Fruit fly (Drosophila melanogaster) whole organism, embryonic: ENCODE results near the gene Nt5b.
A peak's percentile ranks its signal among the peaks of the same experiment; 100 is the strongest.

Experiments used
- Blimp-1 ChIP-seq: fragments of 200-800 bp; sonication (Bioruptor generic); optimal IDR thresholded peaks from 3 replicates; lab custom pipeline; 2018; ENCODE audit warnings: missing biosample characterization, missing genetic modification characterization, mild to moderate bottlenecking, moderate library complexity, missing genetic modification reagents
- CG10959 ChIP-seq: fragments of 200-800 bp; sonication (Bioruptor generic); IDR thresholded peaks from 2 replicates; pipeline ENCODE4 v1.3.6; 2022; ENCODE audit warnings: missing biosample characterization, missing genetic modification characterization
- CG12659 ChIP-seq: fragments of 200-800 bp; sonication (Bioruptor generic); optimal IDR thresholded peaks from 3 replicates; lab custom pipeline; 2017; ENCODE audit warnings: mild to moderate bottlenecking, missing biosample characterization, missing genetic modification reagents, missing genetic modification characterization
- CG13624 ChIP-seq: fragments of 200-800 bp; sonication (Bioruptor generic); optimal IDR thresholded peaks from 2 replicates; lab custom pipeline; 2016; ENCODE audit warnings: missing biosample characterization, missing genetic modification characterization
- CG16815 ChIP-seq: fragments of 200-800 bp; sonication (Bioruptor generic); optimal IDR thresholded peaks from 3 replicates; lab custom pipeline; 2017; ENCODE audit warnings: missing biosample characterization, mild to moderate bottlenecking, missing genetic modification characterization
- CG2875 ChIP-seq: fragments of 200-800 bp; sonication (Bioruptor generic); optimal IDR thresholded peaks from 2 replicates; lab custom pipeline; 2017; ENCODE audit warnings: missing biosample characterization, mild to moderate bottlenecking, missing genetic modification characterization, missing genetic modification reagents
- CG32767 ChIP-seq: fragments of 200-800 bp; sonication (Bioruptor generic); IDR thresholded peaks from 2 replicates; pipeline ENCODE4 v1.3.6; 2022; ENCODE audit warnings: missing biosample characterization, missing genetic modification characterization
- CG4360 ChIP-seq: fragments of 200-800 bp; sonication (Bioruptor generic); IDR thresholded peaks from 2 replicates; pipeline ENCODE4 v1.3.6; 2022; ENCODE audit warnings: missing biosample characterization, missing genetic modification characterization
- CG7271 ChIP-seq: fragments of 200-800 bp; sonication (Bioruptor generic); optimal IDR thresholded peaks from 2 replicates; lab custom pipeline; 2018; ENCODE audit warnings: missing biosample characterization, mild to moderate bottlenecking, missing genetic modification characterization, moderate library complexity
- CG7786 ChIP-seq: fragments of 200-800 bp; sonication (Bioruptor generic); optimal IDR thresholded peaks from 2 replicates; lab custom pipeline; 2016; ENCODE audit warnings: missing biosample characterization, missing genetic modification characterization
- CG8281 ChIP-seq: fragments of 200-800 bp; sonication (Bioruptor generic); optimal IDR thresholded peaks from 2 replicates; lab custom pipeline; 2018; ENCODE audit warnings: missing biosample characterization, mild to moderate bottlenecking, missing genetic modification characterization, moderate library complexity
- CG8290 ChIP-seq, 3 experiments: fragments of 200-800 bp; sonication (Bioruptor generic); optimal IDR thresholded peaks; 2 replicates each; lab custom pipeline; 2016 to 2019; ENCODE audit warnings: missing biosample characterization in 3 of 3, missing genetic modification characterization in 3 of 3, mild to moderate bottlenecking in 2 of 3, moderate library complexity in 1 of 3
- CG8765 ChIP-seq: fragments of 200-800 bp; sonication (Bioruptor generic); IDR thresholded peaks from 2 replicates; pipeline ENCODE4 v1.3.6; 2022; ENCODE audit warnings: missing biosample characterization, missing genetic modification characterization
- CG9817 ChIP-seq: fragments of 200-800 bp; sonication (Bioruptor generic); optimal IDR thresholded peaks from 2 replicates; lab custom pipeline; 2018; ENCODE audit warnings: missing biosample characterization, mild to moderate bottlenecking, missing genetic modification characterization, moderate library complexity
- CG9932 ChIP-seq: fragments of 200-800 bp; sonication (Bioruptor generic); IDR thresholded peaks from 2 replicates; pipeline ENCODE4 v1.3.6; 2022; ENCODE audit warnings: missing biosample characterization, missing genetic modification characterization
- D19B ChIP-seq: fragments of 200-800 bp; sonication (Bioruptor generic); optimal IDR thresholded peaks from 2 replicates; lab custom pipeline; 2017; ENCODE audit warnings: missing biosample characterization, mild to moderate bottlenecking, missing genetic modification characterization
- Dbx ChIP-seq: fragments of 200-800 bp; sonication (Bioruptor generic); IDR thresholded peaks from 3 replicates; pipeline ENCODE4 v1.3.6; 2022; ENCODE audit warnings: missing biosample characterization, missing genetic modification characterization
- Dfd ChIP-seq, 2 experiments: fragments of >200 bp; optimal IDR thresholded peaks; 2 replicates each; lab custom pipeline; 2017; ENCODE audit warnings: missing biosample characterization in 2 of 2, missing genetic modification characterization in 2 of 2
- E2f1 ChIP-seq: fragments of 200-800 bp; sonication (Bioruptor generic); IDR thresholded peaks from 2 replicates; pipeline ENCODE4 v1.3.6; 2022; ENCODE audit warnings: missing biosample characterization, missing genetic modification characterization
- Gug ChIP-seq: fragments of 200-800 bp; sonication (Bioruptor generic); IDR thresholded peaks from 4 replicates; pipeline ENCODE4 v1.3.6; 2022; ENCODE audit warnings: missing biosample characterization, missing genetic modification characterization
- HLH3B ChIP-seq: fragments of 200-800 bp; sonication (Bioruptor generic); IDR thresholded peaks from 2 replicates; pipeline ENCODE4 v1.3.6; 2022; ENCODE audit warnings: missing biosample characterization, missing genetic modification characterization
- Jarid2 ChIP-seq: fragments of 200-800 bp; sonication (Bioruptor generic); optimal IDR thresholded peaks from 3 replicates; lab custom pipeline; 2017; ENCODE audit warnings: mild to moderate bottlenecking, missing biosample characterization, missing genetic modification reagents, missing genetic modification characterization
- Med ChIP-seq: fragments of 200-800 bp; sonication (Bioruptor generic); peaks from one replicate; lab custom pipeline; 2016; ENCODE audit warnings: missing biosample characterization, missing genetic modification characterization, mild to moderate bottlenecking, inconsistent platforms, moderate library complexity
- Optix ChIP-seq: fragments of 200-800 bp; sonication (Bioruptor generic); IDR thresholded peaks from 3 replicates; pipeline ENCODE4 v1.3.6; 2022; ENCODE audit warnings: missing biosample characterization, missing genetic modification characterization
- Ptx1 ChIP-seq: fragments of 200-800 bp; sonication (Bioruptor generic); IDR thresholded peaks from 2 replicates; pipeline ENCODE4 v1.3.6; 2022; ENCODE audit warnings: missing biosample characterization, missing genetic modification characterization
- Six4 ChIP-seq: fragments of 200-800 bp; sonication (Bioruptor generic); optimal IDR thresholded peaks from 2 replicates; lab custom pipeline; 2016; ENCODE audit warnings: missing biosample characterization, missing genetic modification characterization
- Xrp1 ChIP-seq: fragments of 200-800 bp; sonication (Bioruptor generic); IDR thresholded peaks from 2 replicates; pipeline ENCODE4 v1.3.6; 2022; ENCODE audit warnings: missing biosample characterization, missing genetic modification characterization
- ash1 ChIP-seq: fragments of 200-800 bp; sonication (Bioruptor generic); optimal IDR thresholded peaks from 2 replicates; lab custom pipeline; 2018; ENCODE audit warnings: missing biosample characterization, mild to moderate bottlenecking, missing genetic modification characterization
- az2 ChIP-seq: fragments of 200-800 bp; sonication (Bioruptor generic); optimal IDR thresholded peaks from 3 replicates; lab custom pipeline; 2016; ENCODE audit warnings: missing biosample characterization, missing genetic modification characterization
- dimm ChIP-seq: fragments of 200-800 bp; sonication (Bioruptor generic); IDR thresholded peaks from 2 replicates; pipeline ENCODE4 v1.3.6; 2022; ENCODE audit warnings: missing biosample characterization, missing genetic modification characterization
- eyg ChIP-seq: fragments of 200-800 bp; sonication (Bioruptor generic); optimal IDR thresholded peaks from 3 replicates; lab custom pipeline; 2016; ENCODE audit warnings: missing biosample characterization, missing genetic modification characterization
- nerfin-1 ChIP-seq: fragments of 200-800 bp; sonication (Bioruptor generic); optimal IDR thresholded peaks from 3 replicates; lab custom pipeline; 2019; ENCODE audit warnings: missing biosample characterization, mild to moderate bottlenecking, missing genetic modification characterization, moderate library complexity
- sens ChIP-seq: fragments of 200-800 bp; sonication (Bioruptor generic); peaks from one replicate; lab custom pipeline; 2016; ENCODE audit warnings: missing biosample characterization, missing genetic modification characterization
- sqz ChIP-seq: fragments of 200-800 bp; sonication (Bioruptor generic); optimal IDR thresholded peaks from 3 replicates; lab custom pipeline; 2018; ENCODE audit warnings: missing biosample characterization, mild to moderate bottlenecking, missing genetic modification characterization
- stwl ChIP-seq: fragments of 200-800 bp; sonication (Bioruptor generic); optimal IDR thresholded peaks from 3 replicates; lab custom pipeline; 2018; ENCODE audit warnings: missing biosample characterization, mild to moderate bottlenecking, missing genetic modification characterization, moderate library complexity
- twi ChIP-seq: fragments of 200-800 bp; optimal IDR thresholded peaks from 2 replicates; lab custom pipeline; 2019; ENCODE audit warnings: missing biosample characterization, mild to moderate bottlenecking, missing genetic modification characterization, moderate library complexity

Gene Nt5b

dm6 chrX:18404150-18404631 is 5.8 kb downstream of the Nt5b start (continued):
- TF ChIP-seq CG7271 (no peak), twi (tag; lab: Kevin White, UChicago) (no peak), CG32767 (no peak), CG13624 (no peak), Ptx1 (no peak), Jarid2 (peak; percentile 69), CG8765 (no peak), CG10959 (GFP tag; lab: Robert Waterston, UW) (no peak), CG2875 (GFP tag; lab: Kevin White, UChicago) (no peak), HLH3B (GFP tag; lab: Robert Waterston, UW) (no peak), CG7786 (no peak)
- TF ChIP-seq, all 482 proteins: peak for 15

- TF ChIP-seq CG8281 (tag; lab: Kevin White, UChicago) = no peak
- TF ChIP-seq D19B (GFP tag; lab: Kevin White, UChicago) = peak; percentile 10
Observed at dm6 chrX:18402564-18402963, 7.4 kb downstream of the Nt5b start.

- peak; percentile 16 for TF ChIP-seq stwl (tag; lab: Kevin White, UChicago)
- TF ChIP-seq CG8290 (GFP tag; optimal IDR thresholded peaks at IDR 0.05; lab: Kevin White, UChicago) = no peak
- TF ChIP-seq CG8290 (tag; optimal IDR thresholded peaks at IDR 0.05; lab: Kevin White, UChicago) = no peak
- TF ChIP-seq Six4 = no peak
- TF ChIP-seq dimm (GFP tag; lab: Robert Waterston, UW) = no peak
Observed at dm6 chrX:18399965-18400364, 10.0 kb downstream of the Nt5b start, which contains the start of gene CG34328. Gene CG34328 (minus strand): TSS chrX:18400065.

dm6 chrX:18395157-18395556 is 14.8 kb downstream of the Nt5b start:
- no peak for TF ChIP-seq Dfd (GFP tag; optimal IDR thresholded peaks at IDR 0.05; lab: Kevin White, UChicago)
- TF ChIP-seq CG4360 = no peak
- no peak for TF ChIP-seq nerfin-1
- TF ChIP-seq CG9817 (tag; lab: Kevin White, UChicago) = no peak
- TF ChIP-seq twi (tag; lab: Kevin White, UChicago) = no peak
- TF ChIP-seq E2f1 (GFP tag; lab: Robert Waterston, UW) = no peak
- TF ChIP-seq CG12659 (GFP tag; lab: Kevin White, UChicago) = no peak
- TF ChIP-seq eyg (GFP tag; lab: Kevin White, UChicago) = no peak
- no peak for TF ChIP-seq Blimp-1 (GFP tag; lab: Kevin White, UChicago)
- TF ChIP-seq Optix (GFP tag; lab: Robert Waterston, UW) = no peak
- no peak for TF ChIP-seq Gug (GFP tag; lab: Robert Waterston, UW)
- TF ChIP-seq az2 (GFP tag; lab: Kevin White, UChicago) = no peak
- TF ChIP-seq Xrp1 (GFP tag; lab: Robert Waterston, UW) = no peak
- no peak for TF ChIP-seq CG8765
- no peak for TF ChIP-seq CG9932
- TF ChIP-seq, all 482 proteins: peak for 0

dm6 chrX:18386784-18387183 is 23.2 kb downstream of the Nt5b start, which contains the start of gene Tsf1:
Gene Tsf1 (plus strand): TSS chrX:18387084.
- TF ChIP-seq sens (peak; percentile 8), Dbx (GFP tag; lab: Robert Waterston, UW) (no peak)

- TF ChIP-seq Med (GFP tag; lab: Kevin White, UChicago) (peak; percentile 31), CG16815 (GFP tag; lab: Kevin White, UChicago) (no peak), ash1 (no peak), sqz (GFP tag; lab: Kevin White, UChicago) (no peak)
Observed at dm6 chrX:18385801-18386200, 24.1 kb downstream of the Nt5b start.
